Worm (Caenorhabditis elegans) whole organism, L1 larva: ENCODE results near the gene Y39F10C.3.

Experiments used
- F16B12.6 ChIP-seq: fragments of 150-350 bp; optimal IDR thresholded peaks from 2 replicates; lab custom pipeline; 2014; ENCODE audit warnings: missing biosample characterization, missing genetic modification characterization
- aha-1 ChIP-seq: fragments of 150-350 bp; optimal IDR thresholded peaks from 2 replicates; lab custom pipeline; 2014; ENCODE audit warnings: missing biosample characterization, missing genetic modification characterization
- aly-2 ChIP-seq: fragments of 150-350 bp; optimal IDR thresholded peaks from 2 replicates; lab custom pipeline; 2014; ENCODE audit warnings: missing biosample characterization, missing genetic modification characterization
- ama-1 ChIP-seq: fragments of 150-350 bp; optimal IDR thresholded peaks from 2 replicates; lab custom pipeline; 2014
- blmp-1 ChIP-seq: fragments of 150-350 bp; optimal IDR thresholded peaks from 2 replicates; lab custom pipeline; 2014; ENCODE audit warnings: missing biosample characterization, missing genetic modification characterization
- ceh-88 ChIP-seq: fragments of 200-800 bp; sonication (Bioruptor generic); IDR thresholded peaks from 2 replicates; pipeline ENCODE4 v1.3.6; 2022; ENCODE audit warnings: missing genetic modification characterization, missing compliant biosample characterization
- dpl-1 ChIP-seq, 3 experiments: fragments of 150-350 bp in 2 of 3; sonication (generic microtip) in 1 of 3; optimal IDR thresholded peaks; 2 replicates each; lab custom pipeline; 2014 to 2017; ENCODE audit warnings: missing biosample characterization in 3 of 3, missing genetic modification characterization in 3 of 3, missing genetic modification reagents in 3 of 3
- efl-1 ChIP-seq, 4 experiments: fragments of 150-350 bp; optimal IDR thresholded peaks in 3 of 4; peaks in 1 of 4; 1 replicate in 1 of 4; 2 replicates in 3 of 4; lab custom pipeline; 2014; ENCODE audit warnings: missing biosample characterization in 2 of 4, missing genetic modification characterization in 2 of 4, missing genetic modification reagents in 2 of 4
- elt-3 ChIP-seq, 6 experiments: fragments of 150-350 bp in 1 of 6; sonication (generic microtip); optimal IDR thresholded peaks; 2 replicates each; lab custom pipeline; 2017 to 2018; ENCODE audit warnings: missing biosample characterization in 6 of 6, missing genetic modification characterization in 6 of 6, inconsistent platforms in 1 of 6
- fkh-10 ChIP-seq: sonication (generic microtip); optimal IDR thresholded peaks from 2 replicates; lab custom pipeline; 2017; ENCODE audit warnings: missing biosample characterization, missing genetic modification reagents, missing genetic modification characterization
- fkh-8 ChIP-seq: sonication (generic microtip); optimal IDR thresholded peaks from 2 replicates; lab custom pipeline; 2016; ENCODE audit warnings: mild to moderate bottlenecking, missing genetic modification characterization, missing compliant biosample characterization
- grh-1 ChIP-seq: fragments of 200-800 bp; sonication (Bioruptor generic); IDR thresholded peaks from 2 replicates; pipeline ENCODE4 v1.3.6; 2022; ENCODE audit warnings: missing genetic modification reagents, missing genetic modification characterization, missing compliant biosample characterization
- irx-1 ChIP-seq: sonication (generic microtip); optimal IDR thresholded peaks from 2 replicates; lab custom pipeline; 2016; ENCODE audit warnings: missing genetic modification characterization, missing compliant biosample characterization
- isw-1 ChIP-seq: fragments of 200-800 bp; sonication (Bioruptor generic); IDR thresholded peaks from 2 replicates; pipeline ENCODE4 v1.3.6; 2022; ENCODE audit warnings: missing genetic modification characterization, missing compliant biosample characterization
- jun-1 ChIP-seq: fragments of 150-350 bp; optimal IDR thresholded peaks from 2 replicates; lab custom pipeline; 2014; ENCODE audit warnings: missing biosample characterization, missing genetic modification reagents, missing genetic modification characterization
- lin-14 ChIP-seq: fragments of 200-800 bp; sonication (Bioruptor generic); optimal IDR thresholded peaks from 2 replicates; lab custom pipeline; 2018; ENCODE audit warnings: mild to moderate bottlenecking, missing genetic modification characterization, moderate library complexity, missing compliant biosample characterization
- lin-15B ChIP-seq: fragments of 150-350 bp; sonication (generic microtip); optimal IDR thresholded peaks from 3 replicates; lab custom pipeline; 2014; ENCODE audit warnings: missing biosample characterization, missing genetic modification characterization
- lin-35 ChIP-seq, 2 experiments: fragments of 150-350 bp; optimal IDR thresholded peaks; 2 replicates each; lab custom pipeline; 2014; ENCODE audit warnings: missing biosample characterization in 2 of 2, missing genetic modification characterization in 2 of 2, missing genetic modification reagents in 2 of 2
- lin-39 ChIP-seq: fragments of 150-350 bp; optimal IDR thresholded peaks from 2 replicates; lab custom pipeline; 2014; ENCODE audit warnings: missing biosample characterization, missing genetic modification reagents, missing genetic modification characterization
- lir-3 ChIP-seq: sonication (generic microtip); optimal IDR thresholded peaks from 2 replicates; lab custom pipeline; 2016; ENCODE audit warnings: mild to moderate bottlenecking, missing genetic modification characterization, moderate library complexity, missing compliant biosample characterization; ENCODE audit not compliant: poor library complexity
- lsy-2 ChIP-seq, 2 experiments: fragments of 150-350 bp; optimal IDR thresholded peaks; 2 replicates each; lab custom pipeline; 2014; ENCODE audit warnings: missing biosample characterization in 2 of 2, missing genetic modification characterization in 2 of 2
- mab-9 ChIP-seq: fragments of 200-800 bp; sonication (Bioruptor generic); IDR thresholded peaks from 2 replicates; pipeline ENCODE4 v1.3.6; 2022; ENCODE audit warnings: missing genetic modification reagents, missing genetic modification characterization, missing compliant biosample characterization
- mdl-1 ChIP-seq, 2 experiments: fragments of 150-350 bp; optimal IDR thresholded peaks; 2 replicates each; lab custom pipeline; 2014 to 2017; ENCODE audit warnings: missing biosample characterization in 2 of 2, missing genetic modification characterization in 2 of 2, inconsistent platforms in 1 of 2
- mep-1 ChIP-seq: fragments of 150-350 bp; optimal IDR thresholded peaks from 2 replicates; lab custom pipeline; 2014; ENCODE audit warnings: missing biosample characterization, missing genetic modification characterization
- nhr-11 ChIP-seq: fragments of 150-350 bp; optimal IDR thresholded peaks from 2 replicates; lab custom pipeline; 2014; ENCODE audit warnings: missing biosample characterization, missing genetic modification characterization
- nhr-12 ChIP-seq: sonication (generic microtip); optimal IDR thresholded peaks from 2 replicates; lab custom pipeline; 2017; ENCODE audit warnings: missing biosample characterization, missing genetic modification characterization
- nhr-19 ChIP-seq: fragments of 200-800 bp; sonication (Bioruptor generic); conservative IDR thresholded peaks from 2 replicates; pipeline ENCODE4 v1.3.6; 2022; ENCODE audit warnings: missing genetic modification characterization, missing compliant biosample characterization
- nhr-20 ChIP-seq: sonication (generic microtip); optimal IDR thresholded peaks from 2 replicates; lab custom pipeline; 2016; ENCODE audit warnings: mild to moderate bottlenecking, missing genetic modification characterization, missing compliant biosample characterization
- nhr-47 ChIP-seq: sonication (generic microtip); optimal IDR thresholded peaks from 2 replicates; lab custom pipeline; 2016; ENCODE audit warnings: mild to moderate bottlenecking, missing genetic modification characterization, moderate library complexity, missing compliant biosample characterization
- nhr-76 ChIP-seq: sonication (generic microtip); optimal IDR thresholded peaks from 2 replicates; lab custom pipeline; 2017; ENCODE audit warnings: missing biosample characterization, missing genetic modification characterization
- nhr-77 ChIP-seq: fragments of 150-350 bp; optimal IDR thresholded peaks from 2 replicates; lab custom pipeline; 2014; ENCODE audit warnings: missing biosample characterization, missing genetic modification characterization
- nhr-84 ChIP-seq: sonication (generic microtip); optimal IDR thresholded peaks from 2 replicates; lab custom pipeline; 2017; ENCODE audit warnings: missing biosample characterization, missing genetic modification characterization
- nhr-85 ChIP-seq: sonication (generic microtip); peaks from one replicate; lab custom pipeline; 2016; ENCODE audit warnings: missing genetic modification characterization, inconsistent platforms, missing compliant biosample characterization
- skn-1 ChIP-seq: fragments of 150-350 bp; optimal IDR thresholded peaks from 2 replicates; lab custom pipeline; 2014; ENCODE audit warnings: missing biosample characterization, missing genetic modification characterization
- snpc-4 ChIP-seq: fragments of 150-350 bp; optimal IDR thresholded peaks from 2 replicates; lab custom pipeline; 2014; ENCODE audit warnings: missing biosample characterization, missing genetic modification characterization
- snu-23 ChIP-seq: sonication (generic microtip); optimal IDR thresholded peaks from 2 replicates; lab custom pipeline; 2016; ENCODE audit warnings: missing genetic modification characterization, missing compliant biosample characterization
- sup-37 ChIP-seq: fragments of 200-800 bp; sonication (Bioruptor generic); optimal IDR thresholded peaks from 2 replicates; lab custom pipeline; 2018; ENCODE audit warnings: mild to moderate bottlenecking, missing genetic modification characterization, missing compliant biosample characterization
- swsn-7 ChIP-seq: sonication (generic microtip); optimal IDR thresholded peaks from 2 replicates; lab custom pipeline; 2016; ENCODE audit warnings: missing genetic modification characterization, missing compliant biosample characterization
- tbx-2 ChIP-seq: sonication (generic microtip); optimal IDR thresholded peaks from 2 replicates; lab custom pipeline; 2016; ENCODE audit warnings: missing genetic modification characterization, missing compliant biosample characterization
- unc-130 ChIP-seq: fragments of 150-350 bp; optimal IDR thresholded peaks from 2 replicates; lab custom pipeline; 2017; ENCODE audit warnings: missing biosample characterization, missing genetic modification characterization, inconsistent platforms
- unc-30 ChIP-seq: sonication (generic microtip); optimal IDR thresholded peaks from 2 replicates; lab custom pipeline; 2017; ENCODE audit warnings: missing biosample characterization, missing genetic modification characterization
- unc-86 ChIP-seq: sonication (generic microtip); optimal IDR thresholded peaks from 2 replicates; lab custom pipeline; 2016; ENCODE audit warnings: missing genetic modification characterization, missing compliant biosample characterization
- unc-98 ChIP-seq: fragments of 200-800 bp; sonication (Bioruptor generic); IDR thresholded peaks from 2 replicates; pipeline ENCODE4 v1.3.6; 2022; ENCODE audit warnings: missing genetic modification characterization, missing compliant biosample characterization
- xbp-1 ChIP-seq: sonication (generic microtip); optimal IDR thresholded peaks from 2 replicates; lab custom pipeline; 2016; ENCODE audit warnings: missing genetic modification characterization, missing compliant biosample characterization
- zag-1 ChIP-seq: fragments of 150-350 bp; optimal IDR thresholded peaks from 2 replicates; lab custom pipeline; 2014; ENCODE audit warnings: missing biosample characterization, missing genetic modification characterization

The Y39F10C.3 gene

ce11 chrII:650321-651005 lies 23.8 kb upstream of the Y39F10C.3 start, which contains the start of the genes K07E8.7 and frpr-14:
Gene K07E8.7 (minus strand): TSS chrII:650367.
Gene frpr-14 (plus strand): TSS chrII:650955.
- TF ChIP-seq snu-23 (GFP tag; lab: Kevin White, UChicago) (no peak), efl-1 (optimal IDR thresholded peaks at IDR 0.05; lab: Kevin White, UChicago) (peak; percentile 30 to 35), efl-1 (GFP tag; optimal IDR thresholded peaks at IDR 0.05 in 1 of 2; lab: Kevin White, UChicago) (peak; percentile 50 to 90), dpl-1 (GFP tag; optimal IDR thresholded peaks at IDR 0.05; lab: Kevin White, UChicago) (peak in 2 of 3 experiments; percentile 37 to 47), nhr-77 (no peak), lsy-2 (tag; optimal IDR thresholded peaks at IDR 0.05; lab: Kevin White, UChicago) (peak; percentile 35 to 64), nhr-20 (tag; lab: Kevin White, UChicago) (peak; percentile 16), nhr-85 (tag; lab: Kevin White, UChicago) (peak; percentile 71), nhr-47 (tag; lab: Kevin White, UChicago) (peak; percentile 56), fkh-10 (peak; percentile 47), isw-1 (peak; percentile 96), mep-1 (tag; lab: Kevin White, UChicago) (peak; percentile 26), snpc-4 (tag; lab: Kevin White, UChicago) (no peak), elt-3 (tag; optimal IDR thresholded peaks at IDR 0.05; lab: Kevin White, UChicago) (peak in 1 of 6 experiments; percentile 5), lin-39 (tag; lab: Kevin White, UChicago) (no peak), grh-1 (peak; percentile 28; the same call in 1 of the 2 replicates), skn-1 (tag; lab: Kevin White, UChicago) (peak; percentile 5), mdl-1 (tag; optimal IDR thresholded peaks at IDR 0.05; lab: Kevin White, UChicago) (no peak), zag-1 (tag; lab: Kevin White, UChicago) (no peak), lin-14 (peak; percentile 38), lin-35 (GFP tag; optimal IDR thresholded peaks at IDR 0.05; lab: Kevin White, UChicago) (peak; percentile 52 to 64), nhr-19 (no peak), xbp-1 (tag; lab: Kevin White, UChicago) (peak; percentile 28), blmp-1 (tag; lab: Kevin White, UChicago) (no peak), fkh-8 (tag; lab: Kevin White, UChicago) (no peak), unc-86 (tag; lab: Kevin White, UChicago) (peak; percentile 6), swsn-7 (tag; lab: Kevin White, UChicago) (peak; percentile 29), nhr-84 (no peak), tbx-2 (tag; lab: Kevin White, UChicago) (peak; percentile 4)

- TF ChIP-seq aly-2 (tag; lab: Kevin White, UChicago) = no peak
- no peak for TF ChIP-seq ama-1 (lab: Kevin White, UChicago)
- no peak for TF ChIP-seq sup-37 (GFP tag; lab: Kevin White, UChicago)
- no peak for TF ChIP-seq nhr-12
- no peak for TF ChIP-seq lin-39 (tag; lab: Kevin White, UChicago)
- TF ChIP-seq nhr-20 (tag; lab: Kevin White, UChicago) = no peak
Observed at ce11 chrII:651324-651723, 22.9 kb upstream of the Y39F10C.3 start.

- TF ChIP-seq irx-1 (tag; lab: Kevin White, UChicago) (no peak), isw-1 (no peak), aha-1 (tag; lab: Kevin White, UChicago) (no peak), lir-3 (tag; lab: Kevin White, UChicago) (no peak), unc-130 (tag; lab: Kevin White, UChicago) (no peak)
Observed at ce11 chrII:658369-658768, 15.8 kb upstream of the Y39F10C.3 start, which contains the start of gene sdz-24. Gene sdz-24 (plus strand): TSS chrII:658669.

ce11 chrII:661696-662095 lies 12.5 kb upstream of the Y39F10C.3 start, which contains the start of gene sri-45:
Gene sri-45 (minus strand): TSS chrII:661796.
- no peak for TF ChIP-seq mab-9 (GFP tag; lab: Robert Waterston, UW)
- TF ChIP-seq ceh-88 (GFP tag; lab: Robert Waterston, UW) = no peak
- no peak for TF ChIP-seq swsn-7 (tag; lab: Kevin White, UChicago)
- no peak for TF ChIP-seq F16B12.6 (tag; lab: Kevin White, UChicago)
- no peak for TF ChIP-seq nhr-11 (tag; lab: Kevin White, UChicago)
- no peak for TF ChIP-seq nhr-76 (tag; lab: Kevin White, UChicago)
- TF ChIP-seq nhr-84 = no peak
- no peak for TF ChIP-seq unc-98 (GFP tag; lab: Robert Waterston, UW)
- no peak for TF ChIP-seq jun-1 (tag; lab: Kevin White, UChicago)
- no peak for TF ChIP-seq lin-15B (tag; lab: Kevin White, UChicago)
- TF ChIP-seq fkh-10 = no peak
- TF ChIP-seq snpc-4 (tag; lab: Kevin White, UChicago) = no peak
- TF ChIP-seq unc-30 (tag; lab: Kevin White, UChicago) = no peak
- TF ChIP-seq, all 84 proteins: peak for 0
